Worm (Caenorhabditis elegans): ENCODE data around the gene rars-1.
A peak's percentile ranks its signal among the peaks of the same experiment; 100 is the strongest.

Gene rars-1

ce11 chrIII:4930154-4930679 is 13.2 kb upstream of the rars-1 start, which contains the start of gene set-2:
Gene set-2, minus strand, starts transcription at chrIII:4930204.
- TF ChIP-seq skn-1 (tag; optimal IDR thresholded peaks at IDR 0.05) (no peak), nhr-43 (tag; optimal IDR thresholded peaks at IDR 0.05; ENCODE audit: poor library complexity, severe bottlenecking) (peak; percentile 89), nhr-25 (tag; optimal IDR thresholded peaks at IDR 0.05) (peak; percentile 60), ceh-9 (tag; optimal IDR thresholded peaks at IDR 0.05) (no peak), lsy-12 (tag; optimal IDR thresholded peaks at IDR 0.05) (peak; percentile 32), ama-1 (optimal IDR thresholded peaks at IDR 0.05) (no peak), fkh-2 (tag; optimal IDR thresholded peaks at IDR 0.05) (no peak), egl-27 (tag; optimal IDR thresholded peaks at IDR 0.05) (no peak), nhr-76 (tag; optimal IDR thresholded peaks at IDR 0.05) (no peak), elt-3 (tag; optimal IDR thresholded peaks at IDR 0.05) (no peak), ZK546.5 (tag; optimal IDR thresholded peaks at IDR 0.05) (no peak), nhr-67 (tag; optimal IDR thresholded peaks at IDR 0.05) (no peak), elt-2 (tag; optimal IDR thresholded peaks at IDR 0.05) (peak; percentile 30), zag-1 (tag; optimal IDR thresholded peaks at IDR 0.05) (no peak), nhr-77 (tag; optimal IDR thresholded peaks at IDR 0.05) (no peak), nfya-1 (tag; optimal IDR thresholded peaks at IDR 0.05; ENCODE audit: insufficient read depth) (peak; percentile 72), ceh-28 (tag; optimal IDR thresholded peaks at IDR 0.05) (peak; percentile 3), unc-39 (tag; optimal IDR thresholded peaks at IDR 0.05) (no peak), ceh-16 (tag; optimal IDR thresholded peaks at IDR 0.05) (no peak), ztf-11 (tag; optimal IDR thresholded peaks at IDR 0.05) (no peak), lin-39 (tag; optimal IDR thresholded peaks at IDR 0.05) (no peak), jun-1 (tag; optimal IDR thresholded peaks at IDR 0.05) (peak; percentile 16), nhr-12 (tag; optimal IDR thresholded peaks at IDR 0.05) (no peak), R02D3.7 (tag; optimal IDR thresholded peaks at IDR 0.05) (peak; percentile 44), fkh-10 (GFP tag; optimal IDR thresholded peaks at IDR 0.05) (no peak), tbx-2 (tag; optimal IDR thresholded peaks at IDR 0.05) (no peak), pha-4 (tag; optimal IDR thresholded peaks at IDR 0.05) (peak; percentile 61), lin-15B (tag; optimal IDR thresholded peaks at IDR 0.05) (peak; percentile 85), nhr-23 (tag; optimal IDR thresholded peaks at IDR 0.05) (peak; percentile 88), hmg-11 (tag; optimal IDR thresholded peaks at IDR 0.05) (peak; percentile 55), fos-1 (tag; optimal IDR thresholded peaks at IDR 0.05) (no peak), nhr-28 (tag; optimal IDR thresholded peaks at IDR 0.05) (no peak), sea-2 (GFP tag; optimal IDR thresholded peaks at IDR 0.05) (no peak), egl-5 (tag; optimal IDR thresholded peaks at IDR 0.05) (no peak), pqm-1 (tag; optimal IDR thresholded peaks at IDR 0.05) (no peak), mdl-1 (tag; optimal IDR thresholded peaks at IDR 0.05) (no peak), mml-1 (tag; optimal IDR thresholded peaks at IDR 0.05) (no peak)

ce11 chrIII:4924134-4924533 is 7.2 kb upstream of the rars-1 start:
- TF ChIP-seq nhr-11 (tag; optimal IDR thresholded peaks at IDR 0.05) (no peak), nhr-67 (tag; optimal IDR thresholded peaks at IDR 0.05) (no peak), mdl-1 (tag; optimal IDR thresholded peaks at IDR 0.05) (no peak), ama-1 (optimal IDR thresholded peaks at IDR 0.05) (no peak), nhr-76 (tag; optimal IDR thresholded peaks at IDR 0.05) (no peak), ceh-16 (tag; optimal IDR thresholded peaks at IDR 0.05) (no peak), ZK546.5 (tag; optimal IDR thresholded peaks at IDR 0.05) (no peak), fkh-10 (GFP tag; optimal IDR thresholded peaks at IDR 0.05) (no peak), nhr-77 (tag; optimal IDR thresholded peaks at IDR 0.05) (no peak), nfya-1 (tag; optimal IDR thresholded peaks at IDR 0.05; ENCODE audit: insufficient read depth) (no peak), nhr-28 (tag; optimal IDR thresholded peaks at IDR 0.05) (no peak), nhr-43 (tag; optimal IDR thresholded peaks at IDR 0.05; ENCODE audit: poor library complexity, severe bottlenecking) (no peak), nhr-25 (tag; optimal IDR thresholded peaks at IDR 0.05) (no peak), pqm-1 (tag; optimal IDR thresholded peaks at IDR 0.05) (no peak), lsy-12 (tag; optimal IDR thresholded peaks at IDR 0.05) (no peak), mml-1 (tag; optimal IDR thresholded peaks at IDR 0.05) (no peak), snpc-4 (tag; optimal IDR thresholded peaks at IDR 0.05) (no peak), eor-1 (tag; optimal IDR thresholded peaks at IDR 0.05) (no peak)

DNA sequence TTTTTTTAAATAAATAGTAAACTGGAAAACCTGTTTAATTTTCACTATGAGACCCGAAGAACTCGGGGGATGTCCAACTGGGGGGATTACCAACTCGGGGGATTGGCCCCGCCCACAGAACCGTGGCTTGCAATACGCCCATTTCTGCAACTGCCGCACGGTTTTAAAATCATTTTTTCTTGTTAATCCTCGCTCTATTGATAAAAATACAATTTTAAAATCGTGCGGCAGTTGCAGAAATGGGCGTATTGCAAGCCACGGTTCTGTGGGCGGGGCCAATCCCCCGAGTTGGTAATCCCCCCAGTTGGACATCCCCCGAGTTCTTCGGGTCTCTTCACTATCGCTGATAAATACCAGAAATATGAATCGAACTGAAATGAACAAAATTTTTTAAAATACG is 5.0 kb upstream of the rars-1 start, which contains the start of gene mmab-1:
Gene mmab-1, minus strand, starts transcription at position 95 of the 400 bp plus-strand sequence.
- TF ChIP-seq lin-39 (tag; optimal IDR thresholded peaks at IDR 0.05): peak; percentile 6
- peak; percentile 28 for TF ChIP-seq nfya-1 (tag; optimal IDR thresholded peaks at IDR 0.05; ENCODE audit: insufficient read depth)
- peak; percentile 71 for TF ChIP-seq nhr-43 (tag; optimal IDR thresholded peaks at IDR 0.05; ENCODE audit: poor library complexity, severe bottlenecking)

Data from whole organism, L3 larva.